Fruit fly (Drosophila melanogaster): ENCODE results near the gene Sfp26Ad.

Sfp26Ad gene

dm6 chr2L:5986094-5986493 lies 43.0 kb upstream of the Sfp26Ad start, which contains the start of gene ifc (continued):
- TF ChIP-seq OdsH (GFP tag; optimal IDR thresholded peaks at IDR 0.05): no peak

DNA sequence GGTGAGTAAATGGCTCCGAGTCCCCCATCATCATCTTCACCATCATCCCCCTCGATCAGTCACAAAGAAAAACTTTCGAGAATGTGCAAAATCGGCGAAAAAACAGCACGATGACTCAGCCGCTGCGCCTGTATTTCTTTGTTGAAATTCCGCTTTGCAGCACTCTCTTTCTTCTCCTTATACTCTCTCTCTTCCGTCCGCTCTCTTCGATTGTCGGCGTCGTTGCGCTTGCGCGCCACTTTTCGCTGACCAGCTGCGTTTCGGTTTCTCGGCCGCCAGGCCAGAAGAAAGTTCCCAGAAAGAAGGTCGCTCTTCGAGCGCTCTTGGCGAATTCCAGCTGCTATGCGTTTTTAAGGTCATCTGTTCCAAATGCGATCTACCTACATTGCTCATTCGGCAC lies 40.1 kb upstream of the Sfp26Ad start:
- TF ChIP-seq Eip78C (GFP tag) (no peak), topi (GFP tag; optimal IDR thresholded peaks at IDR 0.05) (no peak), CG34406 (GFP tag; optimal IDR thresholded peaks at IDR 0.05) (no peak), CG10669 (GFP tag; optimal IDR thresholded peaks at IDR 0.05) (no peak), lz (GFP tag; optimal IDR thresholded peaks at IDR 0.05) (no peak), eg (GFP tag; IDR thresholded peaks at IDR 0.05) (no peak), Sox14 (GFP tag; optimal IDR thresholded peaks at IDR 0.05) (peak; percentile 55), CG16779 (tag; optimal IDR thresholded peaks at IDR 0.05) (no peak), Eip75B (GFP tag; optimal IDR thresholded peaks at IDR 0.05) (peak; percentile 7), CG11902 (GFP tag; optimal IDR thresholded peaks at IDR 0.05) (no peak), CG8119 (GFP tag; IDR thresholded peaks at IDR 0.05) (no peak), achi (GFP tag; optimal IDR thresholded peaks at IDR 0.05) (no peak), CG6163 (GFP tag; IDR thresholded peaks at IDR 0.05) (no peak), svp (GFP tag) (peak; percentile 35), fkh (GFP tag; optimal IDR thresholded peaks at IDR 0.05) (no peak), CG32006 (GFP tag; optimal IDR thresholded peaks at IDR 0.05) (no peak), Hr39 (GFP tag; optimal IDR thresholded peaks at IDR 0.05) (no peak), Blimp-1 (GFP tag; optimal IDR thresholded peaks at IDR 0.05) (peak; percentile 20), CG31627 (GFP tag; optimal IDR thresholded peaks at IDR 0.05) (no peak), Sox102F (GFP tag; optimal IDR thresholded peaks at IDR 0.05) (no peak), Ets96B (tag; optimal IDR thresholded peaks at IDR 0.05) (no peak), CG3032 (tag; optimal IDR thresholded peaks at IDR 0.05) (no peak), CG15336 (GFP tag; IDR thresholded peaks at IDR 0.05) (no peak), CG6854 (GFP tag; optimal IDR thresholded peaks at IDR 0.05) (peak; percentile 2), CG8319 (GFP tag; optimal IDR thresholded peaks at IDR 0.05) (no peak), CG3919 (GFP tag; optimal IDR thresholded peaks at IDR 0.05) (no peak), Gug (GFP tag; IDR thresholded peaks at IDR 0.05) (no peak), Met (GFP tag; optimal IDR thresholded peaks at IDR 0.05) (no peak), Eip93F (GFP tag; optimal IDR thresholded peaks at IDR 0.05) (no peak), net (GFP tag; optimal IDR thresholded peaks at IDR 0.05) (no peak), CG6276 (GFP tag; optimal IDR thresholded peaks at IDR 0.05) (no peak), esn (GFP tag; optimal IDR thresholded peaks at IDR 0.05) (no peak), salr (GFP tag; optimal IDR thresholded peaks at IDR 0.05) (no peak), OdsH (GFP tag; optimal IDR thresholded peaks at IDR 0.05) (no peak)

dm6 chr2L:5982334-5982987 lies 39.4 kb upstream of the Sfp26Ad start:
- peak; percentile 88 for TF ChIP-seq CG1621 (tag; optimal IDR thresholded peaks at IDR 0.05)
- peak; percentile 45 for TF ChIP-seq lz (GFP tag; optimal IDR thresholded peaks at IDR 0.05)
- TF ChIP-seq Lpt (GFP tag; optimal IDR thresholded peaks at IDR 0.05): peak; percentile 2
- TF ChIP-seq vri (GFP tag; optimal IDR thresholded peaks at IDR 0.05): peak; percentile 92
- peak; percentile 28 for TF ChIP-seq CG9139 (GFP tag; optimal IDR thresholded peaks at IDR 0.05)
- TF ChIP-seq pdm3 (GFP tag; optimal IDR thresholded peaks at IDR 0.05): peak; percentile 25
- TF ChIP-seq CG6854 (GFP tag; optimal IDR thresholded peaks at IDR 0.05): peak; percentile 50
- peak; percentile 53 for TF ChIP-seq CG11902 (GFP tag; optimal IDR thresholded peaks at IDR 0.05)
- no peak for TF ChIP-seq CG10631 (GFP tag; optimal IDR thresholded peaks at IDR 0.05)
- no peak for TF ChIP-seq eg (GFP tag; IDR thresholded peaks at IDR 0.05)
- no peak for TF ChIP-seq CG11762 (GFP tag; optimal IDR thresholded peaks at IDR 0.05; ENCODE audit: insufficient read depth)
- TF ChIP-seq svp (GFP tag): peak; percentile 92
- TF ChIP-seq Eip78C (GFP tag): peak; percentile 86
- peak; percentile 14 to 57 for TF ChIP-seq ss (GFP tag; optimal IDR thresholded peaks at IDR 0.05)
- no peak for TF ChIP-seq CG6163 (GFP tag; IDR thresholded peaks at IDR 0.05)
- TF ChIP-seq Hr39 (GFP tag; optimal IDR thresholded peaks at IDR 0.05): peak; percentile 21
- peak; percentile 48 for TF ChIP-seq Eip75B (GFP tag; optimal IDR thresholded peaks at IDR 0.05)
- peak; percentile 24 for TF ChIP-seq CG16779 (tag; optimal IDR thresholded peaks at IDR 0.05)
- TF ChIP-seq dsx (GFP tag; optimal IDR thresholded peaks at IDR 0.05; ENCODE audit: poor library complexity, severe bottlenecking): peak; percentile 45
- peak; percentile 23 for TF ChIP-seq OdsH (GFP tag; optimal IDR thresholded peaks at IDR 0.05)
- TF ChIP-seq salr (GFP tag; optimal IDR thresholded peaks at IDR 0.05): peak in 1 of 2 experiments; percentile 16
- peak; percentile 22 for TF ChIP-seq Smox (GFP tag; optimal IDR thresholded peaks at IDR 0.05)
- no peak for TF ChIP-seq CG11294 (GFP tag; IDR thresholded peaks at IDR 0.05)
- no peak for TF ChIP-seq Gug (GFP tag; IDR thresholded peaks at IDR 0.05)
- peak; percentile 32 for TF ChIP-seq net (GFP tag; optimal IDR thresholded peaks at IDR 0.05)
- TF ChIP-seq Sox15 (GFP tag; optimal IDR thresholded peaks at IDR 0.05): no peak
- TF ChIP-seq topi (GFP tag; optimal IDR thresholded peaks at IDR 0.05): peak; percentile 35
- TF ChIP-seq esn (GFP tag; optimal IDR thresholded peaks at IDR 0.05): peak; percentile 27

All from whole organism, prepupa.